Worm (Caenorhabditis elegans) whole organism, late embryonic: ENCODE measurements around the gene ceh-22.

Source experiments
- C08G9.2 ChIP-seq: sonication (generic microtip); optimal IDR thresholded peaks from 2 replicates; lab custom pipeline; 2016; ENCODE audit warnings: mild to moderate bottlenecking, missing genetic modification characterization, moderate library complexity, missing compliant biosample characterization
- C38D4.7 ChIP-seq: fragments of 200-800 bp; sonication (Bioruptor generic); optimal IDR thresholded peaks from 2 replicates; lab custom pipeline; 2018; ENCODE audit warnings: mild to moderate bottlenecking, missing genetic modification characterization, moderate library complexity, missing compliant biosample characterization
- K09A11.1 ChIP-seq: sonication (generic microtip); optimal IDR thresholded peaks from 2 replicates; lab custom pipeline; 2017; ENCODE audit warnings: antibody characterized with exemption, mild to moderate bottlenecking, missing genetic modification characterization, missing compliant biosample characterization; ENCODE audit not compliant: insufficient read depth
- T23F11.4 ChIP-seq: fragments of 200-800 bp; sonication (Bioruptor generic); optimal IDR thresholded peaks from 2 replicates; lab custom pipeline; 2018; ENCODE audit warnings: mild to moderate bottlenecking, missing genetic modification characterization, missing compliant biosample characterization
- ahr-1 ChIP-seq: sonication (generic microtip); optimal IDR thresholded peaks from 2 replicates; lab custom pipeline; 2016; ENCODE audit warnings: missing genetic modification characterization, missing compliant biosample characterization
- ceh-18 ChIP-seq: sonication (generic microtip); optimal IDR thresholded peaks from 2 replicates; lab custom pipeline; 2016; ENCODE audit warnings: missing genetic modification characterization, missing compliant biosample characterization
- ceh-22 ChIP-seq: sonication (generic microtip); optimal IDR thresholded peaks from 2 replicates; lab custom pipeline; 2017; ENCODE audit warnings: missing biosample characterization, missing genetic modification characterization
- ceh-24 ChIP-seq: sonication (generic microtip); optimal IDR thresholded peaks from 2 replicates; lab custom pipeline; 2016; ENCODE audit warnings: mild to moderate bottlenecking, missing genetic modification characterization, missing compliant biosample characterization
- ceh-30 ChIP-seq: fragments of 150-350 bp; optimal IDR thresholded peaks from 2 replicates; lab custom pipeline; 2014; ENCODE audit warnings: missing biosample characterization, missing genetic modification characterization
- ceh-34 ChIP-seq: sonication (generic microtip); optimal IDR thresholded peaks from 2 replicates; lab custom pipeline; 2016; ENCODE audit warnings: mild to moderate bottlenecking, missing genetic modification characterization, missing compliant biosample characterization
- ceh-9 ChIP-seq: sonication (generic microtip); optimal IDR thresholded peaks from 2 replicates; lab custom pipeline; 2016; ENCODE audit warnings: mild to moderate bottlenecking, missing genetic modification characterization, inconsistent platforms, missing compliant biosample characterization
- che-1 ChIP-seq: sonication (generic microtip); optimal IDR thresholded peaks from 2 replicates; lab custom pipeline; 2016; ENCODE audit warnings: mild to moderate bottlenecking, missing genetic modification characterization, missing compliant biosample characterization
- dmd-4 ChIP-seq: sonication (generic microtip); optimal IDR thresholded peaks from 2 replicates; lab custom pipeline; 2016; ENCODE audit warnings: borderline replicate concordance, missing genetic modification characterization, missing compliant biosample characterization
- dve-1 ChIP-seq: sonication (generic microtip); optimal IDR thresholded peaks from 2 replicates; lab custom pipeline; 2017; ENCODE audit warnings: antibody characterized with exemption, mild to moderate bottlenecking, missing genetic modification characterization, missing compliant biosample characterization
- ets-4 ChIP-seq: sonication (generic microtip); optimal IDR thresholded peaks from 2 replicates; lab custom pipeline; 2016; ENCODE audit warnings: missing genetic modification characterization, missing compliant biosample characterization
- eyg-1 ChIP-seq: sonication (generic microtip); optimal IDR thresholded peaks from 2 replicates; lab custom pipeline; 2016; ENCODE audit warnings: missing genotype, missing genetic modification characterization, missing compliant biosample characterization
- fax-1 ChIP-seq: sonication (generic microtip); optimal IDR thresholded peaks from 2 replicates; lab custom pipeline; 2016; ENCODE audit warnings: missing genotype, missing genetic modification characterization, missing compliant biosample characterization
- hlh-15 ChIP-seq: sonication (generic microtip); optimal IDR thresholded peaks from 2 replicates; lab custom pipeline; 2016; ENCODE audit warnings: missing genetic modification characterization, missing compliant biosample characterization
- lim-6 ChIP-seq: sonication (generic microtip); optimal IDR thresholded peaks from 2 replicates; lab custom pipeline; 2016; ENCODE audit warnings: missing genetic modification characterization, missing compliant biosample characterization
- lin-11 ChIP-seq: fragments of 200-800 bp; sonication (Bioruptor generic); optimal IDR thresholded peaks from 2 replicates; lab custom pipeline; 2018; ENCODE audit warnings: mild to moderate bottlenecking, missing genetic modification characterization, missing compliant biosample characterization
- nfya-1 ChIP-seq: sonication (generic microtip); optimal IDR thresholded peaks from 2 replicates; lab custom pipeline; 2017; ENCODE audit warnings: missing genetic modification characterization, mild to moderate bottlenecking, missing compliant biosample characterization, antibody characterized with exemption, moderate library complexity
- nhr-11 ChIP-seq: fragments of 150-350 bp; optimal IDR thresholded peaks from 2 replicates; lab custom pipeline; 2014; ENCODE audit warnings: missing biosample characterization, missing genetic modification characterization
- nhr-232 ChIP-seq: sonication (generic microtip); optimal IDR thresholded peaks from 2 replicates; lab custom pipeline; 2016; ENCODE audit warnings: missing genetic modification characterization, missing compliant biosample characterization
- npax-4 ChIP-seq: sonication (generic microtip); optimal IDR thresholded peaks from 2 replicates; lab custom pipeline; 2016; ENCODE audit warnings: missing genetic modification characterization, missing compliant biosample characterization
- odd-2 ChIP-seq: sonication (generic microtip); optimal IDR thresholded peaks from 2 replicates; lab custom pipeline; 2017; ENCODE audit warnings: antibody characterized with exemption, mild to moderate bottlenecking, missing genetic modification characterization, missing compliant biosample characterization
- pag-3 ChIP-seq: sonication (generic microtip); optimal IDR thresholded peaks from 2 replicates; lab custom pipeline; 2016; ENCODE audit warnings: missing compliant biosample characterization, missing genetic modification characterization, borderline replicate concordance
- pat-9 ChIP-seq: fragments of 200-800 bp; sonication (Bioruptor generic); optimal IDR thresholded peaks from 2 replicates; lab custom pipeline; 2018; ENCODE audit warnings: mild to moderate bottlenecking, missing genetic modification characterization, moderate library complexity, missing compliant biosample characterization
- sox-2 ChIP-seq: fragments of 200-800 bp; sonication (Bioruptor generic); IDR thresholded peaks from 2 replicates; pipeline ENCODE4 v1.3.6; 2022; ENCODE audit warnings: missing genetic modification reagents, missing genetic modification characterization, missing compliant biosample characterization
- syd-9 ChIP-seq: sonication (generic microtip); optimal IDR thresholded peaks from 2 replicates; lab custom pipeline; 2016; ENCODE audit warnings: mild to moderate bottlenecking, missing genetic modification characterization, moderate library complexity, missing compliant biosample characterization
- tbx-2 ChIP-seq: sonication (generic microtip); optimal IDR thresholded peaks from 2 replicates; lab custom pipeline; 2016; ENCODE audit warnings: missing genetic modification characterization, missing compliant biosample characterization
- ttx-3 ChIP-seq: sonication (generic microtip); optimal IDR thresholded peaks from 2 replicates; lab custom pipeline; 2016; ENCODE audit warnings: missing genetic modification reagents, missing genetic modification characterization, missing compliant biosample characterization
- unc-3 ChIP-seq, 2 experiments: fragments of 200-800 bp in 1 of 2; sonication (Bioruptor generic) in 1 of 2; sonication (generic microtip) in 1 of 2; conservative IDR thresholded peaks in 1 of 2; optimal IDR thresholded peaks in 1 of 2; 2 replicates each; pipeline versions ENCODE4 v1.3.6 to Lab custom; 2016 to 2022; ENCODE audit warnings: missing compliant biosample characterization in 2 of 2, missing genetic modification characterization in 2 of 2, missing genetic modification reagents in 1 of 2
- unc-42 ChIP-seq: sonication (generic microtip); optimal IDR thresholded peaks from 2 replicates; lab custom pipeline; 2016; ENCODE audit warnings: missing genotype, missing genetic modification characterization, missing compliant biosample characterization
- zip-5 ChIP-seq: sonication (generic microtip); optimal IDR thresholded peaks from 2 replicates; lab custom pipeline; 2016; ENCODE audit warnings: missing genetic modification characterization, missing compliant biosample characterization
- ztf-16 ChIP-seq: sonication (generic microtip); optimal IDR thresholded peaks from 2 replicates; lab custom pipeline; 2017; ENCODE audit warnings: missing genetic modification characterization, missing compliant biosample characterization

The ceh-22 gene

ce11 chrV:10671618-10672017 is at the start of gene ceh-22:
Gene ceh-22, plus strand, starts transcription at chrV:10671918.
- TF ChIP-seq ceh-22 (tag; lab: Kevin White, UChicago) = peak; percentile 74
- no peak for TF ChIP-seq pag-3

ce11 chrV:10630497-10630896 is 41.2 kb upstream of the ceh-22 start:
- TF ChIP-seq ceh-30 (tag; lab: Kevin White, UChicago) = no peak
- no peak for TF ChIP-seq unc-3 (GFP tag; conservative IDR thresholded peaks at IDR 0.05; lab: Robert Waterston, UW)
- TF ChIP-seq unc-3 (tag; optimal IDR thresholded peaks at IDR 0.05; lab: Kevin White, UChicago) = no peak
- no peak for TF ChIP-seq nhr-232 (tag; lab: Kevin White, UChicago)
- no peak for TF ChIP-seq sox-2 (GFP tag; lab: Robert Waterston, UW)
- no peak for TF ChIP-seq dve-1 (tag; lab: Kevin White, UChicago)

ce11 chrV:10632758-10633157 is 39.0 kb upstream of the ceh-22 start, which contains the start of gene mab-23:
Gene mab-23, plus strand, starts transcription at chrV:10633058.
- no peak for TF ChIP-seq nhr-11 (tag; lab: Kevin White, UChicago)
- no peak for TF ChIP-seq ceh-9 (tag; lab: Kevin White, UChicago)
- TF ChIP-seq eyg-1 (tag; lab: Kevin White, UChicago) = no peak
- no peak for TF ChIP-seq npax-4 (tag; lab: Kevin White, UChicago)
- TF ChIP-seq ets-4 (tag; lab: Kevin White, UChicago) = no peak
- TF ChIP-seq nfya-1 (tag; lab: Kevin White, UChicago) = no peak
- TF ChIP-seq zip-5 (tag; lab: Kevin White, UChicago) = no peak

- no peak for TF ChIP-seq ets-4 (tag; lab: Kevin White, UChicago)
Measured at ce11 chrV:10635722-10636121, 36.0 kb upstream of the ceh-22 start, which contains the start of gene kvs-2. Gene kvs-2, plus strand, starts transcription at chrV:10636022.

ce11 chrV:10640977-10641376 is 30.7 kb upstream of the ceh-22 start:
- TF ChIP-seq unc-42 (tag; lab: Kevin White, UChicago) (peak; percentile 52), che-1 (tag; lab: Kevin White, UChicago) (no peak), hlh-15 (tag; lab: Kevin White, UChicago) (no peak), npax-4 (tag; lab: Kevin White, UChicago) (no peak), ceh-34 (no peak), nfya-1 (tag; lab: Kevin White, UChicago) (no peak), dmd-4 (no peak)

- TF ChIP-seq C38D4.7 (GFP tag; lab: Kevin White, UChicago) (no peak), ahr-1 (tag; lab: Kevin White, UChicago) (no peak), K09A11.1 (tag; lab: Kevin White, UChicago) (no peak), syd-9 (no peak), odd-2 (tag; lab: Kevin White, UChicago) (no peak)
Measured at ce11 chrV:10647043-10647611, 24.6 kb upstream of the ceh-22 start, which contains the start of the genes C32C4.3 and C32C4.16. Gene C32C4.3, minus strand, starts transcription at chrV:10647143. Gene C32C4.16, plus strand, starts transcription at chrV:10647561.

- TF ChIP-seq eyg-1 (tag; lab: Kevin White, UChicago) (no peak), zip-5 (tag; lab: Kevin White, UChicago) (no peak), pat-9 (tag; lab: Kevin White, UChicago) (no peak), T23F11.4 (no peak), ceh-34 (no peak), lim-6 (tag; lab: Kevin White, UChicago) (no peak), ceh-24 (tag; lab: Kevin White, UChicago) (no peak), fax-1 (tag; lab: Kevin White, UChicago) (no peak), ttx-3 (no peak), che-1 (tag; lab: Kevin White, UChicago) (no peak), tbx-2 (tag; lab: Kevin White, UChicago) (no peak), ets-4 (tag; lab: Kevin White, UChicago) (no peak), ceh-18 (tag; lab: Kevin White, UChicago) (no peak), unc-3 (GFP tag; conservative IDR thresholded peaks at IDR 0.05; lab: Robert Waterston, UW) (no peak), unc-3 (tag; optimal IDR thresholded peaks at IDR 0.05; lab: Kevin White, UChicago) (no peak), ztf-16 (tag; lab: Kevin White, UChicago) (no peak), sox-2 (GFP tag; lab: Robert Waterston, UW) (no peak), C08G9.2 (tag; lab: Kevin White, UChicago) (no peak), ahr-1 (tag; lab: Kevin White, UChicago) (no peak), lin-11 (tag; lab: Kevin White, UChicago) (no peak)
Measured at ce11 chrV:10648146-10648545, 23.6 kb upstream of the ceh-22 start, which contains the start of gene aqp-6. Gene aqp-6, plus strand, starts transcription at chrV:10648446.
